Worm (Caenorhabditis elegans): ENCODE results near the gene ttm-2.

The ttm-2 gene

DNA sequence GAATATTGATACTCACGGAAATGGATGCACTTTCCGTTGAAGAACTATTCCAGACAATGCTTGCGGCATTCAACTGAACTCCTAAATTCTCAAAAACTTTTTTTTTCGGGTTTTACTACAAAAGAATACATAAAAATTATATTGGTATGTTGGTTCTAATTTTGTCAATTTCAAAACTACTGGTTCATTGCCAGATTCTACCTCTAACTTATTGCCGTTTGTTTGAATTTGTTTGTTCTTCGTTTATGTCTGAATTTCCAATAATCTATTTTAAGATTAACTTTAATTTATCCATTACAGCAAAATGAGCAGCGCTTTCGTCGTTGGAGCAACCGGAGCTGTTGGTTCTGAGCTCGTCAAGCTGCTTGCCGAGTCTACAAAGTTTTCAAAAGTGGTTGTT is 30.9 kb upstream of the ttm-2 start, which contains the start of gene C33F10.14:
TSS of gene C33F10.14 (plus strand) at position 301 of the 400 bp plus-strand sequence.
- TF ChIP-seq aptf-3 (GFP tag; IDR thresholded peaks at IDR 0.05), result no peak
- TF ChIP-seq hmg-1.2 (GFP tag; IDR thresholded peaks at IDR 0.05), result no peak
- no peak for TF ChIP-seq nfya-2 (GFP tag; IDR thresholded peaks at IDR 0.05)
- no peak for TF ChIP-seq Y53F4B.3 (GFP tag; IDR thresholded peaks at IDR 0.05)

DNA sequence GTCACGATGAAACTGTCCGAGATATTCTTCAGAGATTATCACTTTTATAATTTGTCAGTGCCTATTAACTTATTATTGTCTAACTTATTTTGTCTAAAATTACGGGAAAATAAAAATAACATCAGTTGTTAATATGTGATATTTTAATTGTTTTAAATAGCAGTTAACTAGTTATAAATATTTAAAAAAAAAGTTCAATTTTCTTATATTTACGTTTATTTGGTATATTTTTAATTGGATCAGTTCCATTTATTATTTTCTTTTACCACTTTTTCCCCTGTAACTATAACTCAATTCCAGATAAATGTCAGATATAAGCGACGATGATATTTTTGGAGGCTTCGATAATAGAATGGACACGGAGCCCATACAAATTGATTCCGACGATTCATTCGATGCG is 29.3 kb upstream of the ttm-2 start, which contains the start of gene C33F10.4:
TSS of gene C33F10.4 (plus strand) at position 301 of the 400 bp plus-strand sequence.
- TF ChIP-seq B0019.2 (GFP tag; conservative IDR thresholded peaks at IDR 0.05), result no peak
- no peak for TF ChIP-seq athp-1 (tag; optimal IDR thresholded peaks at IDR 0.05)
- no peak for TF ChIP-seq aptf-3 (GFP tag; IDR thresholded peaks at IDR 0.05)
- no peak for TF ChIP-seq nfya-1 (tag; optimal IDR thresholded peaks at IDR 0.05; ENCODE audit: borderline replicate concordance, insufficient read depth)
- TF ChIP-seq F49E8.2 (tag; optimal IDR thresholded peaks at IDR 0.05; ENCODE audit: insufficient read depth), result no peak
- no peak for TF ChIP-seq lin-40 (tag; optimal IDR thresholded peaks at IDR 0.05)
- no peak for TF ChIP-seq F37B4.10 (GFP tag; IDR thresholded peaks at IDR 0.05)
- no peak for TF ChIP-seq C17E4.6 (GFP tag; IDR thresholded peaks at IDR 0.05)
- no peak for TF ChIP-seq snpc-3.4 (tag; optimal IDR thresholded peaks at IDR 0.05)
- no peak for TF ChIP-seq ets-4 (GFP tag; optimal IDR thresholded peaks at IDR 0.05)
- no peak for TF ChIP-seq ceh-79 (tag; optimal IDR thresholded peaks at IDR 0.05)
- TF ChIP-seq sdz-38 (tag; optimal IDR thresholded peaks at IDR 0.05), result no peak
- no peak for TF ChIP-seq unc-130 (GFP tag; optimal IDR thresholded peaks at IDR 0.05)
- no peak for TF ChIP-seq lin-54 (GFP tag; optimal IDR thresholded peaks at IDR 0.05)
- no peak for TF ChIP-seq ztf-28 (GFP tag; IDR thresholded peaks at IDR 0.05)
- no peak for TF ChIP-seq hrde-1 (tag; optimal IDR thresholded peaks at IDR 0.05; ENCODE audit: borderline replicate concordance)
- no peak for TF ChIP-seq ztf-25 (GFP tag; IDR thresholded peaks at IDR 0.05)

DNA sequence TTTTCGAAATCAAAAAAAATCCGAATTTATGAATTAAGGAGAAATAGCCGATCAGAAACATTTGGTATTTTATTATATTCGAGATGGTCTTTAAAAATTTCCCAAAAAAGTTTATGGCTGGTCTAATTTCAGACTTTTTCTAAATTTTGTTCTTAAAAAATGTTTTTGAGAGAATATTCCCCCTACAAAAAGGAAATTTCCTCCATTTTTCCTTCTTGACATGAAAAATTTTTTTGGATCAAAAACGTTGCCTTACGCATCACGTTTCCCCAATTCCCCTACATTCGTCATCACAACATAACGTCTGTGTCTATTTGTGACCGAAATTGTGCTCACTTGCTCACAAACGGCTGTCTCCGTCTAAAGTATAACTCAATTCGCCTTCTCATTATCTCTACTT is 27.1 kb upstream of the ttm-2 start:
- TF ChIP-seq attf-6 (GFP tag; IDR thresholded peaks at IDR 0.05), result 0 out of 2 replicates have a peak, but pooled peaks have one; percentile 12
- no peak for TF ChIP-seq hmg-1.2 (GFP tag; IDR thresholded peaks at IDR 0.05)

DNA sequence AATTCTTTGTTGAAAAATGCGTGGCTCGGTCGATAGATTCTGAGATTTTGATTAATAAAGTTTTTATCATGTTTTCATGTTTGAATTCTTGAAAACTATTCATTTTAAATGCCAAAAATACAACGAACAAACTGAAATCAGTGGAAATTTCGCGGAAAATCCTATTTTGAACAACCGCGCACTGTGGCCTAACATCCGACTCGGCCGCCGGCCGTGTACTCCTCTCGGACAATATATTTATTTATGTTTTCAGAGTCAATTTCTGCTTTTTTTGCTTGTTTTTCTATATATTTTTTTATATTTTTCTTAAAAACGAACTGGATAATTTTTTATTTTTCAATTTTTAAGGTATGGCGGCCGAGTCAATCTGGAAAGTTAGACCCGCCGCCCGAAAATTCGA is 25.1 kb upstream of the ttm-2 start, which contains the start of gene F26G1.1:
TSS of gene F26G1.1 (plus strand) at position 347 of the 400 bp plus-strand sequence.
- TF ChIP-seq F39B2.1 (GFP tag; IDR thresholded peaks at IDR 0.05) (no peak), hlh-26 (GFP tag; conservative IDR thresholded peaks at IDR 0.05) (no peak), unc-62 (GFP tag; optimal IDR thresholded peaks at IDR 0.05) (no peak), K11D2.4 (GFP tag; IDR thresholded peaks at IDR 0.05) (peak; percentile 62), egrh-3 (GFP tag; IDR thresholded peaks at IDR 0.05) (peak; percentile 37), fkh-3 (tag; optimal IDR thresholded peaks at IDR 0.05) (no peak), F10E7.11 (tag; optimal IDR thresholded peaks at IDR 0.05) (peak; percentile 1), F37B4.10 (GFP tag; IDR thresholded peaks at IDR 0.05) (no peak), zfh-2 (GFP tag; conservative IDR thresholded peaks at IDR 0.05) (no peak), madf-8 (GFP tag; conservative IDR thresholded peaks at IDR 0.05) (no peak), egl-18 (GFP tag; IDR thresholded peaks at IDR 0.05) (no peak), ekl-4 (GFP tag; IDR thresholded peaks at IDR 0.05) (no peak), ceh-79 (tag; optimal IDR thresholded peaks at IDR 0.05) (no peak), T07F8.4 (tag; optimal IDR thresholded peaks at IDR 0.05) (no peak), snpc-4 (GFP tag; optimal IDR thresholded peaks at IDR 0.05) (no peak), snpc-4 (tag; optimal IDR thresholded peaks at IDR 0.05) (peak in 1 of 4 experiments; percentile 25), hlh-12 (tag; optimal IDR thresholded peaks at IDR 0.05) (no peak), Y67H2A.10 (GFP tag; conservative IDR thresholded peaks at IDR 0.05) (no peak), T26A5.8 (tag; optimal IDR thresholded peaks at IDR 0.05) (no peak), ceh-27 (GFP tag; optimal IDR thresholded peaks at IDR 0.05) (peak; percentile 77), ztf-28 (GFP tag; IDR thresholded peaks at IDR 0.05) (peak; percentile 59; the same call in 1 of the 2 replicates), lin-40 (tag; optimal IDR thresholded peaks at IDR 0.05) (no peak), nhr-90 (tag; optimal IDR thresholded peaks at IDR 0.05) (no peak), C17E4.6 (GFP tag; IDR thresholded peaks at IDR 0.05) (no peak), mel-28 (tag; optimal IDR thresholded peaks at IDR 0.05; ENCODE audit: borderline replicate concordance) (no peak), ceh-100 (GFP tag; IDR thresholded peaks at IDR 0.05) (no peak), dox-1 (GFP tag; IDR thresholded peaks at IDR 0.05) (peak; percentile 54; the same call in 1 of the 2 replicates)

All from whole organism, young adult.